Fruit fly (Drosophila melanogaster): ENCODE data around the gene Sfxn2.

- TF ChIP-seq CG8478 (optimal IDR thresholded peaks at IDR 0.05) (no peak), usp (GFP tag; optimal IDR thresholded peaks at IDR 0.05) (no peak), Dll (optimal IDR thresholded peaks at IDR 0.05) (no peak)
Measured at dm6 chr3L:19041161-19041560, 21.8 kb upstream of the Sfxn2 start.
